Worm (Caenorhabditis elegans) whole organism, L1 larva: ENCODE data around the gene str-209.

Experiments used
- C04F5.9 ChIP-seq: sonication (generic microtip); optimal IDR thresholded peaks from 2 replicates; lab custom pipeline; 2016; ENCODE audit warnings: missing genetic modification characterization, missing compliant biosample characterization
- C34B4.2 ChIP-seq: sonication (generic microtip); optimal IDR thresholded peaks from 2 replicates; lab custom pipeline; 2017; ENCODE audit warnings: mild to moderate bottlenecking, missing genetic modification characterization, missing compliant biosample characterization
- F16B12.6 ChIP-seq: fragments of 150-350 bp; optimal IDR thresholded peaks from 2 replicates; lab custom pipeline; 2014; ENCODE audit warnings: missing biosample characterization, missing genetic modification characterization
- Y116A8C.19 ChIP-seq: sonication (generic microtip); optimal IDR thresholded peaks from 2 replicates; lab custom pipeline; 2016; ENCODE audit warnings: missing compliant biosample characterization, missing genetic modification characterization, borderline replicate concordance
- aha-1 ChIP-seq: fragments of 150-350 bp; optimal IDR thresholded peaks from 2 replicates; lab custom pipeline; 2014; ENCODE audit warnings: missing biosample characterization, missing genetic modification characterization
- blmp-1 ChIP-seq: fragments of 150-350 bp; optimal IDR thresholded peaks from 2 replicates; lab custom pipeline; 2014; ENCODE audit warnings: missing biosample characterization, missing genetic modification characterization
- ceh-88 ChIP-seq: fragments of 200-800 bp; sonication (Bioruptor generic); IDR thresholded peaks from 2 replicates; pipeline ENCODE4 v1.3.6; 2022; ENCODE audit warnings: missing genetic modification characterization, missing compliant biosample characterization
- ceh-90 ChIP-seq: sonication (generic microtip); optimal IDR thresholded peaks from 2 replicates; lab custom pipeline; 2016; ENCODE audit warnings: missing genetic modification characterization, missing compliant biosample characterization
- dpl-1 ChIP-seq, 3 experiments: fragments of 150-350 bp in 2 of 3; sonication (generic microtip) in 1 of 3; optimal IDR thresholded peaks; 2 replicates each; lab custom pipeline; 2014 to 2017; ENCODE audit warnings: missing biosample characterization in 3 of 3, missing genetic modification characterization in 3 of 3, missing genetic modification reagents in 3 of 3
- dsc-1 ChIP-seq: sonication (generic microtip); optimal IDR thresholded peaks from 2 replicates; lab custom pipeline; 2016; ENCODE audit warnings: mild to moderate bottlenecking, missing genetic modification characterization, missing compliant biosample characterization
- efl-1 ChIP-seq, 4 experiments: fragments of 150-350 bp; optimal IDR thresholded peaks in 3 of 4; peaks in 1 of 4; 1 replicate in 1 of 4; 2 replicates in 3 of 4; lab custom pipeline; 2014; ENCODE audit warnings: missing biosample characterization in 2 of 4, missing genetic modification characterization in 2 of 4, missing genetic modification reagents in 2 of 4
- egl-13 ChIP-seq: sonication (generic microtip); optimal IDR thresholded peaks from 2 replicates; lab custom pipeline; 2016; ENCODE audit warnings: missing genotype, missing genetic modification reagents, missing genetic modification characterization, missing compliant biosample characterization
- egl-27 ChIP-seq, 2 experiments: fragments of 150-350 bp in 1 of 2; sonication (generic microtip); optimal IDR thresholded peaks; 3 replicates each; lab custom pipeline; 2017 to 2018; ENCODE audit warnings: missing biosample characterization in 2 of 2, missing genetic modification characterization in 2 of 2, missing genetic modification reagents in 2 of 2
- elt-2 ChIP-seq: sonication (generic microtip); optimal IDR thresholded peaks from 2 replicates; lab custom pipeline; 2016; ENCODE audit warnings: missing genetic modification characterization, mild to moderate bottlenecking, inconsistent platforms, missing compliant biosample characterization, missing genetic modification reagents
- lin-14 ChIP-seq: fragments of 200-800 bp; sonication (Bioruptor generic); optimal IDR thresholded peaks from 2 replicates; lab custom pipeline; 2018; ENCODE audit warnings: mild to moderate bottlenecking, missing genetic modification characterization, moderate library complexity, missing compliant biosample characterization
- lin-35 ChIP-seq, 2 experiments: fragments of 150-350 bp; optimal IDR thresholded peaks; 2 replicates each; lab custom pipeline; 2014; ENCODE audit warnings: missing biosample characterization in 2 of 2, missing genetic modification characterization in 2 of 2, missing genetic modification reagents in 2 of 2
- lir-3 ChIP-seq: sonication (generic microtip); optimal IDR thresholded peaks from 2 replicates; lab custom pipeline; 2016; ENCODE audit warnings: mild to moderate bottlenecking, missing genetic modification characterization, moderate library complexity, missing compliant biosample characterization; ENCODE audit not compliant: poor library complexity
- lsy-2 ChIP-seq, 2 experiments: fragments of 150-350 bp; optimal IDR thresholded peaks; 2 replicates each; lab custom pipeline; 2014; ENCODE audit warnings: missing biosample characterization in 2 of 2, missing genetic modification characterization in 2 of 2
- nhr-12 ChIP-seq: sonication (generic microtip); optimal IDR thresholded peaks from 2 replicates; lab custom pipeline; 2017; ENCODE audit warnings: missing biosample characterization, missing genetic modification characterization
- nhr-20 ChIP-seq: sonication (generic microtip); optimal IDR thresholded peaks from 2 replicates; lab custom pipeline; 2016; ENCODE audit warnings: mild to moderate bottlenecking, missing genetic modification characterization, missing compliant biosample characterization
- nhr-28 ChIP-seq: fragments of 150-350 bp; optimal IDR thresholded peaks from 2 replicates; lab custom pipeline; 2014; ENCODE audit warnings: missing biosample characterization, missing genetic modification characterization
- nhr-71 ChIP-seq: sonication (generic microtip); optimal IDR thresholded peaks from 2 replicates; lab custom pipeline; 2016; ENCODE audit warnings: mild to moderate bottlenecking, missing genetic modification characterization, moderate library complexity, missing compliant biosample characterization
- nhr-77 ChIP-seq: fragments of 150-350 bp; optimal IDR thresholded peaks from 2 replicates; lab custom pipeline; 2014; ENCODE audit warnings: missing biosample characterization, missing genetic modification characterization
- nhr-84 ChIP-seq: sonication (generic microtip); optimal IDR thresholded peaks from 2 replicates; lab custom pipeline; 2017; ENCODE audit warnings: missing biosample characterization, missing genetic modification characterization
- nhr-85 ChIP-seq: sonication (generic microtip); peaks from one replicate; lab custom pipeline; 2016; ENCODE audit warnings: missing genetic modification characterization, inconsistent platforms, missing compliant biosample characterization
- pqm-1 ChIP-seq: sonication (generic microtip); optimal IDR thresholded peaks from 3 replicates; lab custom pipeline; 2017; ENCODE audit warnings: missing biosample characterization, missing genetic modification characterization
- skn-1 ChIP-seq: fragments of 150-350 bp; optimal IDR thresholded peaks from 2 replicates; lab custom pipeline; 2014; ENCODE audit warnings: missing biosample characterization, missing genetic modification characterization
- tbx-2 ChIP-seq: sonication (generic microtip); optimal IDR thresholded peaks from 2 replicates; lab custom pipeline; 2016; ENCODE audit warnings: missing genetic modification characterization, missing compliant biosample characterization
- unc-98 ChIP-seq: fragments of 200-800 bp; sonication (Bioruptor generic); IDR thresholded peaks from 2 replicates; pipeline ENCODE4 v1.3.6; 2022; ENCODE audit warnings: missing genetic modification characterization, missing compliant biosample characterization
- xbp-1 ChIP-seq: sonication (generic microtip); optimal IDR thresholded peaks from 2 replicates; lab custom pipeline; 2016; ENCODE audit warnings: missing genetic modification characterization, missing compliant biosample characterization
- ztf-4 ChIP-seq: fragments of 150-350 bp; optimal IDR thresholded peaks from 2 replicates; lab custom pipeline; 2014; ENCODE audit warnings: missing biosample characterization, missing genetic modification characterization

The str-209 gene

ce11 chrV:4962968-4963367 lies 14.2 kb downstream of the str-209 start, which contains the start of gene tam-1:
Gene tam-1 (minus strand): TSS chrV:4963102.
- TF ChIP-seq tbx-2 (tag; lab: Kevin White, UChicago) (no peak), egl-13 (tag; lab: Kevin White, UChicago) (no peak), dpl-1 (GFP tag; optimal IDR thresholded peaks at IDR 0.05; lab: Kevin White, UChicago) (no peak), pqm-1 (tag; lab: Kevin White, UChicago) (no peak), nhr-20 (tag; lab: Kevin White, UChicago) (no peak), lin-14 (GFP tag; lab: Kevin White, UChicago) (peak; percentile 61), aha-1 (tag; lab: Kevin White, UChicago) (no peak), F16B12.6 (tag; lab: Kevin White, UChicago) (no peak), nhr-85 (tag; lab: Kevin White, UChicago) (peak; percentile 8), skn-1 (tag; lab: Kevin White, UChicago) (peak; percentile 10)

DNA sequence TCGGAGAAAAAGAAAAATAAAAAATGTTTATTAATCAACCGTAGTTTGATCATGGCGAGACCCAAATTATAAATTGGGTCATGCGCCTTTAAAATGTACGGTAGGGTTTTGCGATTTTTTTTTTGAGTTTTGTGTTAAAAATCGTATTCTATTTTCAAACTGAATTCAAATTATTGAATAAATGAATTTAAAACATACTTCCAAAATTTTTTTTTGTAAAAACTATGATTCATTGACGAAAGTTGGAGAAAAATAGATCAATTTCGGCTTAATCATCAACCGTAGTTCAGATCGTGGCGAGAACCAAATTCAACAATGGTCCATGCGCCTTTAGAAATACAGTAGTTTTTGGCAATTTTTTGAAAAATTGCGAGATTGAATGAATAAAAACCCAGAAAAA lies 14.9 kb downstream of the str-209 start:
- no peak for TF ChIP-seq F16B12.6 (tag; lab: Kevin White, UChicago)
- TF ChIP-seq efl-1 (optimal IDR thresholded peaks at IDR 0.05; lab: Kevin White, UChicago) = no peak
- TF ChIP-seq efl-1 (GFP tag; optimal IDR thresholded peaks at IDR 0.05 in 1 of 2; lab: Kevin White, UChicago) = no peak
- TF ChIP-seq dpl-1 (GFP tag; optimal IDR thresholded peaks at IDR 0.05; lab: Kevin White, UChicago) = no peak
- TF ChIP-seq unc-98 = no peak
- no peak for TF ChIP-seq ceh-90
- TF ChIP-seq C34B4.2 (tag; lab: Kevin White, UChicago) = no peak
- TF ChIP-seq nhr-77 (tag; lab: Kevin White, UChicago) = no peak
- no peak for TF ChIP-seq nhr-20 (tag; lab: Kevin White, UChicago)
- no peak for TF ChIP-seq ceh-88 (GFP tag; lab: Robert Waterston, UW)
- TF ChIP-seq, all 84 proteins: peak for 0

- TF ChIP-seq efl-1 (optimal IDR thresholded peaks at IDR 0.05; lab: Kevin White, UChicago) = no peak
- TF ChIP-seq efl-1 (GFP tag; optimal IDR thresholded peaks at IDR 0.05 in 1 of 2; lab: Kevin White, UChicago) = peak in 1 of 2 experiments; percentile 20
- no peak for TF ChIP-seq egl-27 (tag; optimal IDR thresholded peaks at IDR 0.05; lab: Kevin White, UChicago)
- no peak for TF ChIP-seq lir-3
- no peak for TF ChIP-seq Y116A8C.19 (tag; lab: Kevin White, UChicago)
- peak; percentile 21 for TF ChIP-seq lin-14 (GFP tag; lab: Kevin White, UChicago)
- no peak for TF ChIP-seq C04F5.9 (tag; lab: Kevin White, UChicago)
- no peak for TF ChIP-seq nhr-28 (tag; lab: Kevin White, UChicago)
- TF ChIP-seq blmp-1 (tag; lab: Kevin White, UChicago) = no peak
- no peak for TF ChIP-seq nhr-77 (tag; lab: Kevin White, UChicago)
- TF ChIP-seq dsc-1 (tag; lab: Kevin White, UChicago) = peak; percentile 27
- TF ChIP-seq lsy-2 (tag; optimal IDR thresholded peaks at IDR 0.05; lab: Kevin White, UChicago) = no peak
- TF ChIP-seq nhr-71 (tag; lab: Kevin White, UChicago) = peak; percentile 22
- TF ChIP-seq nhr-12 (tag; lab: Kevin White, UChicago) = no peak
Measured at ce11 chrV:4964020-4964635, 15.4 kb downstream of the str-209 start.

- TF ChIP-seq elt-2 (peak; percentile 64), nhr-84 (tag; lab: Kevin White, UChicago) (no peak), xbp-1 (tag; lab: Kevin White, UChicago) (no peak), nhr-85 (tag; lab: Kevin White, UChicago) (peak; percentile 57), lin-35 (GFP tag; optimal IDR thresholded peaks at IDR 0.05; lab: Kevin White, UChicago) (peak in 1 of 2 experiments; percentile 30), ztf-4 (tag; lab: Kevin White, UChicago) (no peak)
Measured at ce11 chrV:4964671-4965420, 16.1 kb downstream of the str-209 start.
